Fruit fly (Drosophila melanogaster) Kc167 (cell line): ENCODE data around the gene GstD9.

Experiments
- Myc ChIP-seq: fragments of >200 bp; optimal IDR thresholded peaks from 2 replicates; lab custom pipeline; 2017; ENCODE audit warnings: missing external identifiers
- Sin3A ChIP-seq: fragments of >200 bp; optimal IDR thresholded peaks from 2 replicates; lab custom pipeline; 2018; ENCODE audit warnings: missing external identifiers
- h ChIP-seq: fragments of >200 bp; optimal IDR thresholded peaks from 3 replicates; lab custom pipeline; 2018; ENCODE audit warnings: missing external identifiers
- insv ChIP-seq: fragments of >200 bp; optimal IDR thresholded peaks from 3 replicates; lab custom pipeline; 2018; ENCODE audit warnings: missing external identifiers
- psq ChIP-seq: fragments of >200 bp; optimal IDR thresholded peaks from 2 replicates; lab custom pipeline; 2017; ENCODE audit warnings: missing external identifiers
- ttk ChIP-seq: sonication (Bioruptor generic); optimal IDR thresholded peaks from 2 replicates; lab custom pipeline; 2017; ENCODE audit warnings: missing external identifiers

The GstD9 gene

dm6 chr3R:12376828-12377227 lies 9.5 kb upstream of the GstD9 start, which contains the start of gene GstD6:
Gene GstD6, plus strand, starts transcription at chr3R:12377128.
- no peak for TF ChIP-seq Myc (lab: Kevin White, UChicago)
- TF ChIP-seq Sin3A (lab: Kevin White, UChicago), result no peak
- no peak for TF ChIP-seq h (lab: Kevin White, UChicago)
- TF ChIP-seq ttk (lab: Kevin White, UChicago), result no peak
- no peak for TF ChIP-seq insv (lab: Kevin White, UChicago)
- no peak for TF ChIP-seq psq (lab: Kevin White, UChicago)

- TF ChIP-seq Sin3A (lab: Kevin White, UChicago) (no peak), insv (lab: Kevin White, UChicago) (no peak), h (lab: Kevin White, UChicago) (no peak), ttk (lab: Kevin White, UChicago) (no peak), Myc (lab: Kevin White, UChicago) (no peak), psq (lab: Kevin White, UChicago) (no peak)
Observed at dm6 chr3R:12375258-12375783, 8.0 kb upstream of the GstD9 start, which contains the start of gene GstD5. Gene GstD5, plus strand, starts transcription at chr3R:12375733.

- TF ChIP-seq psq (lab: Kevin White, UChicago), result no peak
- no peak for TF ChIP-seq Sin3A (lab: Kevin White, UChicago)
- no peak for TF ChIP-seq ttk (lab: Kevin White, UChicago)
- no peak for TF ChIP-seq insv (lab: Kevin White, UChicago)
- no peak for TF ChIP-seq h (lab: Kevin White, UChicago)
Observed at dm6 chr3R:12373800-12374199, 6.4 kb upstream of the GstD9 start, which contains the start of gene GstD4. Gene GstD4, plus strand, starts transcription at chr3R:12374100.

dm6 chr3R:12372800-12373199 lies 5.4 kb upstream of the GstD9 start, which contains the start of gene GstD3:
Gene GstD3, plus strand, starts transcription at chr3R:12373068.
- no peak for TF ChIP-seq insv (lab: Kevin White, UChicago)
- TF ChIP-seq psq (lab: Kevin White, UChicago), result no peak
- TF ChIP-seq Sin3A (lab: Kevin White, UChicago), result no peak
- TF ChIP-seq ttk (lab: Kevin White, UChicago), result no peak
- no peak for TF ChIP-seq h (lab: Kevin White, UChicago)
- no peak for TF ChIP-seq Myc (lab: Kevin White, UChicago)

dm6 chr3R:12371671-12372070 lies 4.3 kb upstream of the GstD9 start, which contains the start of gene GstD2:
Gene GstD2, plus strand, starts transcription at chr3R:12371971.
- no peak for TF ChIP-seq ttk (lab: Kevin White, UChicago)
- no peak for TF ChIP-seq psq (lab: Kevin White, UChicago)
- no peak for TF ChIP-seq insv (lab: Kevin White, UChicago)
- TF ChIP-seq Myc (lab: Kevin White, UChicago), result no peak
- TF ChIP-seq h (lab: Kevin White, UChicago), result no peak
- no peak for TF ChIP-seq Sin3A (lab: Kevin White, UChicago)

dm6 chr3R:12370643-12370995 lies 3.3 kb upstream of the GstD9 start:
- TF ChIP-seq Sin3A (lab: Kevin White, UChicago), result no peak
- TF ChIP-seq Myc (lab: Kevin White, UChicago), result no peak
- no peak for TF ChIP-seq psq (lab: Kevin White, UChicago)

- TF ChIP-seq Sin3A (lab: Kevin White, UChicago) (no peak), h (lab: Kevin White, UChicago) (no peak), insv (lab: Kevin White, UChicago) (no peak), ttk (lab: Kevin White, UChicago) (no peak), psq (lab: Kevin White, UChicago) (no peak), Myc (lab: Kevin White, UChicago) (no peak)
Observed at dm6 chr3R:12369793-12370642, 2.7 kb upstream of the GstD9 start.

- TF ChIP-seq h (lab: Kevin White, UChicago) (no peak), ttk (lab: Kevin White, UChicago) (no peak), Myc (lab: Kevin White, UChicago) (no peak), insv (lab: Kevin White, UChicago) (no peak), psq (lab: Kevin White, UChicago) (no peak), Sin3A (lab: Kevin White, UChicago) (no peak)
Observed at dm6 chr3R:12369135-12369792, 1.9 kb upstream of the GstD9 start, which contains the start of gene GstD1. Gene GstD1, minus strand, starts transcription at chr3R:12369268.

dm6 chr3R:12365887-12366286 lies 1.5 kb downstream of the GstD9 start:
- TF ChIP-seq h (lab: Kevin White, UChicago) (no peak), ttk (lab: Kevin White, UChicago) (no peak), Myc (lab: Kevin White, UChicago) (no peak), psq (lab: Kevin White, UChicago) (no peak), Sin3A (lab: Kevin White, UChicago) (no peak), insv (lab: Kevin White, UChicago) (no peak)

dm6 chr3R:12365264-12365840 lies 2.0 kb downstream of the GstD9 start, which contains the start of gene GstD10:
Gene GstD10, minus strand, starts transcription at chr3R:12365735.
- TF ChIP-seq psq (lab: Kevin White, UChicago) (no peak), Sin3A (lab: Kevin White, UChicago) (no peak), h (lab: Kevin White, UChicago) (no peak)
